Fruit fly (Drosophila melanogaster) whole organism, wandering third instar larva: ENCODE data around the gene Vsx2.

Experiments used
- OdsH ChIP-seq: fragments of 200-800 bp; sonication (Bioruptor generic); optimal IDR thresholded peaks from 2 replicates; lab custom pipeline; 2016; ENCODE audit warnings: missing biosample characterization, mild to moderate bottlenecking, missing genetic modification characterization
- Vsx2 ChIP-seq: fragments of 200-300, 225-300 bp; sonication (Bioruptor generic); optimal IDR thresholded peaks from 2 replicates; lab custom pipeline; 2018; ENCODE audit warnings: missing biosample characterization, missing genetic modification characterization; ENCODE audit not compliant: partially characterized antibody
- dmrt93B ChIP-seq: fragments of 200-800 bp; sonication (Bioruptor generic); optimal IDR thresholded peaks from 2 replicates; lab custom pipeline; 2018; ENCODE audit warnings: missing biosample characterization, mild to moderate bottlenecking, missing genetic modification characterization
- foxo ChIP-seq, 2 experiments: fragments of 200-800 bp; sonication (Bioruptor generic); optimal IDR thresholded peaks; 2 replicates in 1 of 2; 3 replicates in 1 of 2; lab custom pipeline; 2016 to 2017; ENCODE audit warnings: missing biosample characterization in 2 of 2, missing genetic modification characterization in 2 of 2
- h ChIP-seq: fragments of 200-800 bp; sonication (Bioruptor generic); optimal IDR thresholded peaks from 3 replicates; lab custom pipeline; 2016; ENCODE audit warnings: missing biosample characterization, mild to moderate bottlenecking, missing genetic modification characterization
- usp ChIP-seq: fragments of >200 bp; optimal IDR thresholded peaks from 2 replicates; lab custom pipeline; 2017; ENCODE audit warnings: missing biosample characterization, missing genetic modification characterization

- no peak for TF ChIP-seq OdsH (GFP tag; lab: Kevin White, UChicago)
- TF ChIP-seq Vsx2 = no peak
- no peak for TF ChIP-seq h (GFP tag; lab: Kevin White, UChicago)
- no peak for TF ChIP-seq usp (GFP tag; lab: Kevin White, UChicago)
- no peak for TF ChIP-seq dmrt93B
- TF ChIP-seq foxo (GFP tag; optimal IDR thresholded peaks at IDR 0.05; lab: Kevin White, UChicago) = no peak
These were observed 30.0 kb upstream of the Vsx2 start for dm6 chrX:5589990-5590389.
